Fruit fly (Drosophila melanogaster) whole organism, adult: ENCODE measurements around the gene wam.

Experiments
- CG11617 ChIP-seq: fragments of 200-800 bp; sonication (Bioruptor generic); optimal IDR thresholded peaks from 2 replicates; lab custom pipeline; 2017; ENCODE audit warnings: mild to moderate bottlenecking, missing biosample characterization, missing genetic modification reagents, missing genetic modification characterization
- CG12768 ChIP-seq: fragments of 200-800 bp; sonication (Bioruptor generic); optimal IDR thresholded peaks from 2 replicates; lab custom pipeline; 2017; ENCODE audit warnings: missing biosample characterization, missing genetic modification characterization, mild to moderate bottlenecking, moderate library complexity, missing genetic modification reagents
- CG14711 ChIP-seq: fragments of 200-800 bp; sonication (Bioruptor generic); optimal IDR thresholded peaks from 2 replicates; lab custom pipeline; 2018; ENCODE audit warnings: missing biosample characterization, mild to moderate bottlenecking, missing genetic modification characterization, moderate library complexity
- CG1620 ChIP-seq: fragments of 200-800 bp; sonication (Bioruptor generic); optimal IDR thresholded peaks from 2 replicates; lab custom pipeline; 2016; ENCODE audit warnings: missing biosample characterization, missing genetic modification characterization
- CG33017 ChIP-seq: fragments of 200-800 bp; sonication (Bioruptor generic); optimal IDR thresholded peaks from 2 replicates; lab custom pipeline; 2018; ENCODE audit warnings: missing biosample characterization, mild to moderate bottlenecking, missing genetic modification characterization, moderate library complexity
- CG5204 ChIP-seq: fragments of 200-800 bp; sonication (Bioruptor generic); optimal IDR thresholded peaks from 2 replicates; lab custom pipeline; 2016; ENCODE audit warnings: missing biosample characterization, missing genetic modification characterization
- CG7045 ChIP-seq: fragments of 200-800 bp; sonication (Bioruptor generic); optimal IDR thresholded peaks from 2 replicates; lab custom pipeline; 2017; ENCODE audit warnings: missing biosample characterization, mild to moderate bottlenecking, missing genetic modification characterization
- CG7101 ChIP-seq: fragments of 200-800 bp; sonication (Bioruptor generic); optimal IDR thresholded peaks from 2 replicates; lab custom pipeline; 2018; ENCODE audit warnings: missing biosample characterization, mild to moderate bottlenecking, missing genetic modification characterization, moderate library complexity
- Clk ChIP-seq: fragments of 200-800 bp; sonication (Bioruptor generic); optimal IDR thresholded peaks from 2 replicates; lab custom pipeline; 2017; ENCODE audit warnings: missing biosample characterization, missing genetic modification characterization
- Crg-1 ChIP-seq: fragments of 200-800 bp; sonication (Bioruptor generic); optimal IDR thresholded peaks from 2 replicates; lab custom pipeline; 2016; ENCODE audit warnings: missing biosample characterization, missing genetic modification characterization
- Hr96 ChIP-seq: fragments of 200-800 bp; sonication (Bioruptor generic); optimal IDR thresholded peaks from 2 replicates; lab custom pipeline; 2016; ENCODE audit warnings: missing biosample characterization, missing genetic modification characterization
- Mnt ChIP-seq: fragments of 200-800 bp; sonication (Bioruptor generic); optimal IDR thresholded peaks from 2 replicates; lab custom pipeline; 2016; ENCODE audit warnings: missing biosample characterization, mild to moderate bottlenecking, missing genetic modification characterization
- bab1 ChIP-seq: fragments of 200-800 bp; sonication (Bioruptor generic); optimal IDR thresholded peaks from 3 replicates; lab custom pipeline; 2019; ENCODE audit warnings: missing biosample characterization, mild to moderate bottlenecking, missing genetic modification characterization, moderate library complexity
- cic ChIP-seq: fragments of 200-800 bp; sonication (Bioruptor generic); optimal IDR thresholded peaks from 2 replicates; lab custom pipeline; 2017; ENCODE audit warnings: missing biosample characterization, mild to moderate bottlenecking, missing genetic modification characterization, moderate library complexity
- cnc ChIP-seq, 2 experiments: fragments of >200 bp; optimal IDR thresholded peaks; 2 replicates each; lab custom pipeline; 2017
- kay ChIP-seq: fragments of 200-800 bp; sonication (Bioruptor generic); peaks from one replicate; lab custom pipeline; 2016; ENCODE audit warnings: missing biosample characterization, missing genetic modification characterization, borderline replicate concordance
- ovo ChIP-seq: fragments of 200-800 bp; sonication (Bioruptor generic); optimal IDR thresholded peaks from 2 replicates; lab custom pipeline; 2016; ENCODE audit warnings: missing biosample characterization, missing genetic modification characterization
- pad ChIP-seq: fragments of 200-800 bp; sonication (Bioruptor generic); optimal IDR thresholded peaks from 3 replicates; lab custom pipeline; 2017; ENCODE audit warnings: missing biosample characterization, missing genetic modification characterization, mild to moderate bottlenecking, moderate library complexity, missing genetic modification reagents
- tj ChIP-seq: fragments of 200-800 bp; sonication (Bioruptor generic); optimal IDR thresholded peaks from 3 replicates; lab custom pipeline; 2017; ENCODE audit warnings: missing biosample characterization, mild to moderate bottlenecking, missing genetic modification characterization, moderate library complexity
- toe ChIP-seq: fragments of 200-800 bp; sonication (Bioruptor generic); optimal IDR thresholded peaks from 2 replicates; lab custom pipeline; 2016; ENCODE audit warnings: missing biosample characterization, missing genetic modification characterization

wam gene

DNA sequence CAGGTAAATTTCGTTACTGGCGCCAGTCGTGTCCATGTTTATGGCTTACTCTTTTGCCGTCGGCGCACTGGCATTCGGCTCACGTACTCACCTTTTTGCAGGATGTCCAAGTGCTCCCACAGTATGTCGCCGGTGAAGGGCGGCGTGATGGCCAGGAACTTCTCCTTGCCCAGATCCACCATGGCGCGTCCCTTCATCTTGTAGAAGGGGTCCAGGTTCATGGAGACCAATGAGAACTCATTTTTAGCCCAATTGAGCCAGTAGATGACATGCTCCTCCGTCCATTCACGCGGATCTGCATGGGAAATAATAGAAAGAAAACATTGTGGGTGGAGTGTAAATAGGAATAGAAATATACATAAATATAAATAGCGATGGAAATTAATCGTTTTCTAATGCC is 24.9 kb upstream of the wam start:
- no peak for TF ChIP-seq CG14711 (tag; lab: Kevin White, UChicago)
- no peak for TF ChIP-seq CG7101
- no peak for TF ChIP-seq cnc (optimal IDR thresholded peaks at IDR 0.05; lab: Kevin White, UChicago)
- no peak for TF ChIP-seq CG33017
- no peak for TF ChIP-seq CG1620 (GFP tag; lab: Kevin White, UChicago)
- TF ChIP-seq Clk (GFP tag; lab: Kevin White, UChicago), result no peak
- no peak for TF ChIP-seq cic
- no peak for TF ChIP-seq CG12768
- no peak for TF ChIP-seq CG5204 (GFP tag; lab: Kevin White, UChicago)
- TF ChIP-seq pad (GFP tag; lab: Kevin White, UChicago), result no peak
- no peak for TF ChIP-seq kay
- no peak for TF ChIP-seq CG11617
- no peak for TF ChIP-seq CG7045
- TF ChIP-seq Mnt (GFP tag; lab: Kevin White, UChicago), result no peak
- TF ChIP-seq Hr96 (GFP tag; lab: Kevin White, UChicago), result no peak
- no peak for TF ChIP-seq tj (GFP tag; lab: Kevin White, UChicago)
- no peak for TF ChIP-seq toe (GFP tag; lab: Kevin White, UChicago)
- TF ChIP-seq ovo (GFP tag; lab: Kevin White, UChicago), result no peak
- TF ChIP-seq Crg-1 (GFP tag; lab: Kevin White, UChicago), result no peak
- TF ChIP-seq bab1 (GFP tag; lab: Kevin White, UChicago), result no peak

DNA sequence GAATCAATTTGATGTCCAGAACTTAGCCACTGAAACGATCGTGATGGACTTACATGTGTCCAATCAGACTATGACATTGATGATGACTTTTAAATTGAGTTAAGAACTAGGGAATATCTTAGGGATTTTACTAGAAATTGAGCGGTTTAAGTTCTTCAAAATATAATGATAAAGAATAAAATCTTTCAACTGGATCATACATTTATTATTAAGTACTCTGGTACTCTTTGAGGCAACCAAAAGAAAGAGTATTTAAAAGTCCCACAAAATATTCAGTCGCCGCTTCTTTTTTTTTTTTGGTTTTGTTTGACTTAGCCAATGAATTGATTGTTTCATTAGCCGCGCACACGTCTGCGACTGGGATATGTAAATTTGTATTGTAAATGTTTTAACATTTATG is 22.3 kb upstream of the wam start:
- TF ChIP-seq CG7045 (no peak), toe (GFP tag; lab: Kevin White, UChicago) (no peak), pad (GFP tag; lab: Kevin White, UChicago) (no peak), kay (no peak), bab1 (GFP tag; lab: Kevin White, UChicago) (no peak), Mnt (GFP tag; lab: Kevin White, UChicago) (no peak), CG12768 (no peak), Hr96 (GFP tag; lab: Kevin White, UChicago) (no peak), ovo (GFP tag; lab: Kevin White, UChicago) (no peak), CG14711 (tag; lab: Kevin White, UChicago) (no peak), Crg-1 (GFP tag; lab: Kevin White, UChicago) (no peak), CG33017 (no peak), CG11617 (no peak), CG7101 (no peak), Clk (GFP tag; lab: Kevin White, UChicago) (no peak), cnc (optimal IDR thresholded peaks at IDR 0.05; lab: Kevin White, UChicago) (no peak), tj (GFP tag; lab: Kevin White, UChicago) (no peak)

DNA sequence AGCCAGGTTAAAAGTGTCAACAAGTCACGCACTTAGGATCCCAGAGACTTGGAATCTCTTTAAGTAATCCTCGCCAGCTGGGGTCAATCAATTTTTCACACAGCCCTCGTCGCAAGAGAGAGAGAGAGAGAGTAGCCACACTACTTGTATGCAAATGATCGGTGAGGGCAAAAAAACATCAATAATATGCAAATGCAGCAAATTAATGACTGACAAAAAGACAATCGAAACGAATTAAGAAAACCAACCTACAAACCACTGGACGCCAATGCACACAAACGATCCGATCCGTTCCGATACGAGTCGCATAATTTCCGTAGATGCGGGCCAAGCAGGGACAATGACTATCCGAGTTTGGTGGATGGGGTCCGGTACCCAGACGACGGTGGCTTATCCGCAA is 21.8 kb upstream of the wam start:
- TF ChIP-seq CG14711 (tag; lab: Kevin White, UChicago) (no peak), CG12768 (no peak), cic (no peak), CG7045 (no peak), CG11617 (no peak), CG1620 (GFP tag; lab: Kevin White, UChicago) (no peak), toe (GFP tag; lab: Kevin White, UChicago) (no peak)

DNA sequence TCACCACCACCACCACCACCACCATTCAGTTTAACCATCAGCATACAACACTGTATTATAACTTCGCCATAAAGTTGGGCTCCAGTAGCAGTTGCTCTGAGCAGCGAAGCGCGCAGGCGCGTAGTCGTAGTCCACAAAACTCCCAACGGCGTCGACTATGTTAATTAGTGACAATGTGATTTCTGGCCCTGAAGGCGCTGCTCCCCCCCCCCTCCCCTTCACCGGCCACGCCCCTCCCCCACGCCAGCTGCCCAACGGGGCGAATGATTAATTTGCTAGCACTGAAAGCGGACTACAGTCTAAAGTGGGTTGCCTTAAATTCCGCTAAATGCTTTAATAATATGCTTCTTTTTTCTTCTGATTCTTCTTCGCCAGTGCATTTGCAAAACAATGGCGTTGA is 19.0 kb upstream of the wam start:
- TF ChIP-seq CG11617 (no peak), Hr96 (GFP tag; lab: Kevin White, UChicago) (no peak), CG7045 (no peak), Crg-1 (GFP tag; lab: Kevin White, UChicago) (no peak), cic (no peak), CG12768 (no peak), CG5204 (GFP tag; lab: Kevin White, UChicago) (no peak), CG1620 (GFP tag; lab: Kevin White, UChicago) (no peak), CG14711 (tag; lab: Kevin White, UChicago) (no peak), toe (GFP tag; lab: Kevin White, UChicago) (no peak), CG7101 (no peak), cnc (optimal IDR thresholded peaks at IDR 0.05; lab: Kevin White, UChicago) (no peak), Clk (GFP tag; lab: Kevin White, UChicago) (no peak), pad (GFP tag; lab: Kevin White, UChicago) (no peak), CG33017 (no peak), tj (GFP tag; lab: Kevin White, UChicago) (no peak)

DNA sequence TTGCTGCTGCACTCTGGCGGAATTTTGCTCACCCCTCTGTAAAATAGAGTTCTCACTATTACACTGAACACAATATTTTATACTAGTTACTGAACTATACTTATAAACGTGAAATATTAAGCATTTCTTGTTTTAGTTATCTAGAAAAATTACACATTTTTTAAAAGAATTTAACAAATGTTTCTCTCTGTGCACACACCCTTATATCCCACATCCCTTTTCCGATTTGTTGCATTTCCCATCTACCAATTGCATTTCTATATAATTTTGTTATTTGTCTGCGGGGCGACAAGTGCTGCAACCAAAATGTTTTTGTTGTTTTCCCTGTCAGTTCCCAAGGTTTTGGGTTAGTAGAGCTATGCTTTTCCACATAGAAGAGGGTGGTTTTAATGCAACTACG is 15.4 kb upstream of the wam start:
- no peak for TF ChIP-seq Crg-1 (GFP tag; lab: Kevin White, UChicago)
- TF ChIP-seq CG12768, result no peak
- no peak for TF ChIP-seq CG11617
- TF ChIP-seq CG33017, result no peak
- TF ChIP-seq cnc (optimal IDR thresholded peaks at IDR 0.05; lab: Kevin White, UChicago), result no peak
- no peak for TF ChIP-seq tj (GFP tag; lab: Kevin White, UChicago)
- TF ChIP-seq Hr96 (GFP tag; lab: Kevin White, UChicago), result no peak
- no peak for TF ChIP-seq pad (GFP tag; lab: Kevin White, UChicago)

DNA sequence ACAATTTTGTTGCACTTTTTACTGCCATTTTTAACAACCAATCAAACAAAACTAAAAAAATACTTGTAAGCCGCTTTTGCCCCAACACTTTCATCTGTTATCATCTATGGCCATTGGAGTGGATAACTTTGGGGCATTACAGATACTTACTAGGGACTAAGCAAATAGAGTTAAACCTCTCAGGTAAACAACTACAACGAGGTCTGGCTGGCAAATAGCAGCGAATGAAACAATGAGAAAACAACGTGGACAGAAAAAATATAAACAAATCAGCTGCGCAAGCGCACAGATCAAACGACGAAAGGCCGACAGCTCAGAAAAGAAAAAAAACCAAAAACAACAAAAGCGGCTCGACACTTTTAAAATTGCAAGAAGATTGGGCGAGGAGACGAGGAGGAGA is 14.3 kb upstream of the wam start:
- TF ChIP-seq toe (GFP tag; lab: Kevin White, UChicago), result no peak
- TF ChIP-seq Hr96 (GFP tag; lab: Kevin White, UChicago), result no peak
- TF ChIP-seq CG7101, result no peak

DNA sequence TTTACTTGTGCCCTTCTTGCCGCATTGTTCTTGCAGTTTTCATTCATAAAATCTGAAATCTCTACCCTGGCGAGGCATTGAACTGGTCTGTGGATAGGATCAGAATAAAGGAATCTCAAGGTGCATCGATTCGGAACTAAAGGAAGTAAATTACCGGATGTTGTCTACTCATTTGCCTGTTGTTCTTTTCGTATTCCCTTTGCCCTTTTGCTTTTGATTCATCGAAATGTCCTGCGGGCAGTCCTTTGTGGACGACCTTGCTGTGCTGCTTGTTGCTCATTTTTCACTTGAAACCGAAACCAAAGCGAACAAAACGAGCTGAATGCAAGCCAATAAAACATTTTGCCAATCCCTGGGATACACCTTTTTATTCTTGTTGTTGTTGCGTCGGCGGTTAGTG is 13.4 kb upstream of the wam start:
- peak; percentile 59 for TF ChIP-seq kay
- TF ChIP-seq CG1620 (GFP tag; lab: Kevin White, UChicago), result no peak
